Worm (Caenorhabditis elegans) whole organism, L4 larva: Measurements from ENCODE around the gene srw-31.

Source experiments
- ZK546.5 ChIP-seq, 2 experiments: sonication (generic microtip); optimal IDR thresholded peaks; 2 replicates each; lab custom pipeline; 2017; ENCODE audit warnings: missing biosample characterization in 2 of 2, missing genetic modification characterization in 2 of 2
- ama-1 ChIP-seq: fragments of 150-350 bp; optimal IDR thresholded peaks from 2 replicates; lab custom pipeline; 2014; ENCODE audit warnings: inconsistent platforms, mixed read lengths
- mes-2 ChIP-seq: sonication (generic microtip); optimal IDR thresholded peaks from 2 replicates; lab custom pipeline; 2016; ENCODE audit warnings: missing genotype, mild to moderate bottlenecking, missing genetic modification characterization, missing compliant biosample characterization; ENCODE audit not compliant: poor library complexity, severe bottlenecking
- nhr-41 ChIP-seq: fragments of 200-800 bp; sonication (Bioruptor generic); IDR thresholded peaks from 2 replicates; pipeline ENCODE4 v1.3.6; 2022; ENCODE audit warnings: missing genetic modification reagents, missing genetic modification characterization, missing compliant biosample characterization
- saeg-2 ChIP-seq: fragments of 200-800 bp; sonication (Bioruptor generic); IDR thresholded peaks from 2 replicates; pipeline ENCODE4 v1.3.6; 2022; ENCODE audit warnings: missing genetic modification reagents, missing genetic modification characterization, missing compliant biosample characterization
- unc-130 ChIP-seq: sonication (generic microtip); optimal IDR thresholded peaks from 2 replicates; lab custom pipeline; 2016; ENCODE audit warnings: missing genetic modification reagents, missing genetic modification characterization, missing compliant biosample characterization
- zag-1 ChIP-seq: fragments of 150-350 bp; optimal IDR thresholded peaks from 2 replicates; lab custom pipeline; 2014; ENCODE audit warnings: missing biosample characterization, missing genetic modification characterization

- TF ChIP-seq saeg-2 (GFP tag; lab: Robert Waterston, UW) (no peak), unc-130 (no peak), ZK546.5 (tag; optimal IDR thresholded peaks at IDR 0.05; lab: Kevin White, UChicago) (no peak), mes-2 (tag; lab: Kevin White, UChicago) (no peak), zag-1 (no peak), nhr-41 (GFP tag; lab: Robert Waterston, UW) (no peak), ama-1 (no peak)
Observed at ce11 chrV:17508493-17508892, 2.1 kb downstream of the srw-31 start, which contains the start of gene srw-32.
